Fruit fly (Drosophila melanogaster): Measurements from ENCODE around the gene SLIRP1.

The SLIRP1 gene

dm6 chrX:21366311-21366990 is 47.4 kb upstream of the SLIRP1 start (continued):
- peak; percentile 82 for TF ChIP-seq Oaz (GFP tag; IDR thresholded peaks at IDR 0.05)
- TF ChIP-seq Hmr (GFP tag; optimal IDR thresholded peaks at IDR 0.05) = peak; percentile 96
- peak; percentile 88 for TF ChIP-seq CG6765 (GFP tag; optimal IDR thresholded peaks at IDR 0.05)
- peak; percentile 77 for TF ChIP-seq exex (tag; optimal IDR thresholded peaks at IDR 0.05)
- TF ChIP-seq CG7271 (tag; optimal IDR thresholded peaks at IDR 0.05) = no peak
- TF ChIP-seq CG13894 (tag; optimal IDR thresholded peaks at IDR 0.05) = peak; percentile 92
- TF ChIP-seq z (GFP tag; IDR thresholded peaks at IDR 0.05) = no peak
- peak; percentile 95 for TF ChIP-seq CG11504 (tag; optimal IDR thresholded peaks at IDR 0.05)
- TF ChIP-seq CG3065 (GFP tag; optimal IDR thresholded peaks at IDR 0.05) = peak; percentile 69
- peak; percentile 33 for TF ChIP-seq CG17186 (GFP tag; optimal IDR thresholded peaks at IDR 0.05)
- peak; percentile 74 for TF ChIP-seq al (GFP tag; IDR thresholded peaks at IDR 0.05)
- peak; percentile 87 for TF ChIP-seq CG17568 (GFP tag; optimal IDR thresholded peaks at IDR 0.05)
- TF ChIP-seq prd (optimal IDR thresholded peaks at IDR 0.05) = no peak
- TF ChIP-seq prd (GFP tag; IDR thresholded peaks at IDR 0.05) = peak; percentile 90
- peak; percentile 75 for TF ChIP-seq CG43689 (GFP tag; IDR thresholded peaks at IDR 0.05)
- peak; percentile 73 for TF ChIP-seq CG30020 (tag; optimal IDR thresholded peaks at IDR 0.05)
- peak; percentile 84 for TF ChIP-seq D19B (GFP tag; optimal IDR thresholded peaks at IDR 0.05)
- peak; percentile 16 for TF ChIP-seq slp2 (GFP tag; optimal IDR thresholded peaks at IDR 0.05)
- peak; percentile 88 for TF ChIP-seq CG15011 (GFP tag; optimal IDR thresholded peaks at IDR 0.05)
- TF ChIP-seq fd96Cb (tag; optimal IDR thresholded peaks at IDR 0.05) = peak; percentile 94
- TF ChIP-seq CG8924 (tag; optimal IDR thresholded peaks at IDR 0.05) = peak; percentile 96
- peak; percentile 89 for TF ChIP-seq tin (GFP tag; optimal IDR thresholded peaks at IDR 0.05)
- TF ChIP-seq fd102C (GFP tag; optimal IDR thresholded peaks at IDR 0.05) = no peak
- no peak for TF ChIP-seq HLHmδ (GFP tag; optimal IDR thresholded peaks at IDR 0.05)
- peak; percentile 10 for TF ChIP-seq Dp (GFP tag; optimal IDR thresholded peaks at IDR 0.05)
- peak; percentile 87 for TF ChIP-seq az2 (GFP tag; optimal IDR thresholded peaks at IDR 0.05)
- TF ChIP-seq gce (GFP tag; IDR thresholded peaks at IDR 0.05) = peak; percentile 40; the same call in 1 of the 3 replicates
- peak in 1 of 2 experiments; percentile 69 for TF ChIP-seq insv (GFP tag; optimal IDR thresholded peaks at IDR 0.05)
- peak; percentile 41 for TF ChIP-seq jumu (GFP tag; optimal IDR thresholded peaks at IDR 0.05)
- no peak for TF ChIP-seq disco-r (GFP tag; optimal IDR thresholded peaks at IDR 0.05)
- TF ChIP-seq pb (GFP tag; optimal IDR thresholded peaks at IDR 0.05) = no peak
- peak; percentile 71 for TF ChIP-seq onecut (GFP tag; IDR thresholded peaks at IDR 0.05)
- peak; percentile 93 for TF ChIP-seq CG10209 (GFP tag; optimal IDR thresholded peaks at IDR 0.05)
- TF ChIP-seq ken (GFP tag; IDR thresholded peaks at IDR 0.05) = peak; percentile 81
- TF ChIP-seq CG15696 (tag; optimal IDR thresholded peaks at IDR 0.05) = peak; percentile 83
- peak; percentile 63 for TF ChIP-seq YL-1 (GFP tag; optimal IDR thresholded peaks at IDR 0.05)
- peak; percentile 3 for TF ChIP-seq Atf3 (GFP tag; optimal IDR thresholded peaks at IDR 0.05)
- TF ChIP-seq sr (GFP tag; IDR thresholded peaks at IDR 0.05) = no peak
- TF ChIP-seq ara (GFP tag; IDR thresholded peaks at IDR 0.05) = peak; percentile 72
- peak; percentile 83 for TF ChIP-seq CG11456 (GFP tag; IDR thresholded peaks at IDR 0.05)
- TF ChIP-seq CG30431 (GFP tag; optimal IDR thresholded peaks at IDR 0.05) = peak; percentile 81
- peak; percentile 92 for TF ChIP-seq CG8388 (GFP tag; optimal IDR thresholded peaks at IDR 0.05)
- no peak for TF ChIP-seq CG2129 (GFP tag; IDR thresholded peaks at IDR 0.05; ENCODE audit: partially characterized antibody)
- TF ChIP-seq CG4854 (GFP tag; optimal IDR thresholded peaks at IDR 0.05) = peak; percentile 69
- TF ChIP-seq run (tag; optimal IDR thresholded peaks at IDR 0.05) = peak; percentile 85
- no peak for TF ChIP-seq Scr (GFP tag; IDR thresholded peaks at IDR 0.05; ENCODE audit: partially characterized antibody)
- peak; percentile 12 for TF ChIP-seq Dad (GFP tag; optimal IDR thresholded peaks at IDR 0.05)
- TF ChIP-seq HLH4C (GFP tag; IDR thresholded peaks at IDR 0.05; ENCODE audit: partially characterized antibody) = no peak
- peak; percentile 97 for TF ChIP-seq CG10543 (GFP tag; optimal IDR thresholded peaks at IDR 0.05)

All from whole organism, embryonic.